Fruit fly (Drosophila melanogaster) whole organism, adult: ENCODE data around the gene Polr2F.

Experiments
- CG11617 ChIP-seq: fragments of 200-800 bp; sonication (Bioruptor generic); optimal IDR thresholded peaks from 2 replicates; lab custom pipeline; 2017; ENCODE audit warnings: mild to moderate bottlenecking, missing biosample characterization, missing genetic modification reagents, missing genetic modification characterization
- CG12768 ChIP-seq: fragments of 200-800 bp; sonication (Bioruptor generic); optimal IDR thresholded peaks from 2 replicates; lab custom pipeline; 2017; ENCODE audit warnings: missing biosample characterization, missing genetic modification characterization, mild to moderate bottlenecking, moderate library complexity, missing genetic modification reagents
- CG14711 ChIP-seq: fragments of 200-800 bp; sonication (Bioruptor generic); optimal IDR thresholded peaks from 2 replicates; lab custom pipeline; 2018; ENCODE audit warnings: missing biosample characterization, mild to moderate bottlenecking, missing genetic modification characterization, moderate library complexity
- CG1620 ChIP-seq: fragments of 200-800 bp; sonication (Bioruptor generic); optimal IDR thresholded peaks from 2 replicates; lab custom pipeline; 2016; ENCODE audit warnings: missing biosample characterization, missing genetic modification characterization
- CG33017 ChIP-seq: fragments of 200-800 bp; sonication (Bioruptor generic); optimal IDR thresholded peaks from 2 replicates; lab custom pipeline; 2018; ENCODE audit warnings: missing biosample characterization, mild to moderate bottlenecking, missing genetic modification characterization, moderate library complexity
- CG5204 ChIP-seq: fragments of 200-800 bp; sonication (Bioruptor generic); optimal IDR thresholded peaks from 2 replicates; lab custom pipeline; 2016; ENCODE audit warnings: missing biosample characterization, missing genetic modification characterization
- CG7045 ChIP-seq: fragments of 200-800 bp; sonication (Bioruptor generic); optimal IDR thresholded peaks from 2 replicates; lab custom pipeline; 2017; ENCODE audit warnings: missing biosample characterization, mild to moderate bottlenecking, missing genetic modification characterization
- CG7101 ChIP-seq: fragments of 200-800 bp; sonication (Bioruptor generic); optimal IDR thresholded peaks from 2 replicates; lab custom pipeline; 2018; ENCODE audit warnings: missing biosample characterization, mild to moderate bottlenecking, missing genetic modification characterization, moderate library complexity
- Clk ChIP-seq: fragments of 200-800 bp; sonication (Bioruptor generic); optimal IDR thresholded peaks from 2 replicates; lab custom pipeline; 2017; ENCODE audit warnings: missing biosample characterization, missing genetic modification characterization
- Crg-1 ChIP-seq: fragments of 200-800 bp; sonication (Bioruptor generic); optimal IDR thresholded peaks from 2 replicates; lab custom pipeline; 2016; ENCODE audit warnings: missing biosample characterization, missing genetic modification characterization
- Hr96 ChIP-seq: fragments of 200-800 bp; sonication (Bioruptor generic); optimal IDR thresholded peaks from 2 replicates; lab custom pipeline; 2016; ENCODE audit warnings: missing biosample characterization, missing genetic modification characterization
- Mnt ChIP-seq: fragments of 200-800 bp; sonication (Bioruptor generic); optimal IDR thresholded peaks from 2 replicates; lab custom pipeline; 2016; ENCODE audit warnings: missing biosample characterization, mild to moderate bottlenecking, missing genetic modification characterization
- bab1 ChIP-seq: fragments of 200-800 bp; sonication (Bioruptor generic); optimal IDR thresholded peaks from 3 replicates; lab custom pipeline; 2019; ENCODE audit warnings: missing biosample characterization, mild to moderate bottlenecking, missing genetic modification characterization, moderate library complexity
- cic ChIP-seq: fragments of 200-800 bp; sonication (Bioruptor generic); optimal IDR thresholded peaks from 2 replicates; lab custom pipeline; 2017; ENCODE audit warnings: missing biosample characterization, mild to moderate bottlenecking, missing genetic modification characterization, moderate library complexity
- cnc ChIP-seq, 2 experiments: fragments of >200 bp; optimal IDR thresholded peaks; 2 replicates each; lab custom pipeline; 2017
- kay ChIP-seq: fragments of 200-800 bp; sonication (Bioruptor generic); peaks from one replicate; lab custom pipeline; 2016; ENCODE audit warnings: missing biosample characterization, missing genetic modification characterization, borderline replicate concordance
- ovo ChIP-seq: fragments of 200-800 bp; sonication (Bioruptor generic); optimal IDR thresholded peaks from 2 replicates; lab custom pipeline; 2016; ENCODE audit warnings: missing biosample characterization, missing genetic modification characterization
- pad ChIP-seq: fragments of 200-800 bp; sonication (Bioruptor generic); optimal IDR thresholded peaks from 3 replicates; lab custom pipeline; 2017; ENCODE audit warnings: missing biosample characterization, missing genetic modification characterization, mild to moderate bottlenecking, moderate library complexity, missing genetic modification reagents
- tj ChIP-seq: fragments of 200-800 bp; sonication (Bioruptor generic); optimal IDR thresholded peaks from 3 replicates; lab custom pipeline; 2017; ENCODE audit warnings: missing biosample characterization, mild to moderate bottlenecking, missing genetic modification characterization, moderate library complexity
- toe ChIP-seq: fragments of 200-800 bp; sonication (Bioruptor generic); optimal IDR thresholded peaks from 2 replicates; lab custom pipeline; 2016; ENCODE audit warnings: missing biosample characterization, missing genetic modification characterization

Polr2F gene

dm6 chr3R:5387996-5388395 lies 16.4 kb downstream of the Polr2F start:
- TF ChIP-seq ovo (GFP tag; lab: Kevin White, UChicago) (no peak), CG12768 (no peak), CG14711 (no peak), toe (GFP tag; lab: Kevin White, UChicago) (no peak), CG7045 (GFP tag; lab: Kevin White, UChicago) (no peak), CG7101 (tag; lab: Kevin White, UChicago) (no peak), kay (GFP tag; lab: Kevin White, UChicago) (no peak), CG5204 (GFP tag; lab: Kevin White, UChicago) (no peak), bab1 (GFP tag; lab: Kevin White, UChicago) (no peak), Clk (no peak), tj (GFP tag; lab: Kevin White, UChicago) (no peak), Mnt (no peak), CG11617 (GFP tag; lab: Kevin White, UChicago) (no peak), cnc (optimal IDR thresholded peaks at IDR 0.05; lab: Kevin White, UChicago) (no peak), CG1620 (GFP tag; lab: Kevin White, UChicago) (no peak), pad (no peak), CG33017 (tag; lab: Kevin White, UChicago) (no peak)

dm6 chr3R:5389034-5389433 lies 17.4 kb downstream of the Polr2F start:
- TF ChIP-seq CG1620 (GFP tag; lab: Kevin White, UChicago) (no peak), CG12768 (no peak), toe (GFP tag; lab: Kevin White, UChicago) (no peak), CG11617 (GFP tag; lab: Kevin White, UChicago) (no peak), CG7045 (GFP tag; lab: Kevin White, UChicago) (no peak), pad (no peak), Clk (no peak), tj (GFP tag; lab: Kevin White, UChicago) (no peak), CG7101 (tag; lab: Kevin White, UChicago) (no peak), CG33017 (tag; lab: Kevin White, UChicago) (no peak), kay (GFP tag; lab: Kevin White, UChicago) (no peak), Hr96 (GFP tag; lab: Kevin White, UChicago) (no peak), Crg-1 (no peak), CG14711 (no peak), ovo (GFP tag; lab: Kevin White, UChicago) (no peak), CG5204 (GFP tag; lab: Kevin White, UChicago) (no peak), cnc (optimal IDR thresholded peaks at IDR 0.05; lab: Kevin White, UChicago) (no peak)

- TF ChIP-seq ovo (GFP tag; lab: Kevin White, UChicago) (no peak), Hr96 (GFP tag; lab: Kevin White, UChicago) (no peak), CG14711 (no peak), bab1 (GFP tag; lab: Kevin White, UChicago) (no peak), Clk (no peak), cic (GFP tag; lab: Kevin White, UChicago) (no peak)
These were observed 17.8 kb downstream of the Polr2F start for dm6 chr3R:5389435-5389834.

- TF ChIP-seq Mnt (no peak), toe (GFP tag; lab: Kevin White, UChicago) (no peak), Clk (no peak), tj (GFP tag; lab: Kevin White, UChicago) (no peak), CG5204 (GFP tag; lab: Kevin White, UChicago) (no peak), ovo (GFP tag; lab: Kevin White, UChicago) (no peak), Crg-1 (no peak), bab1 (GFP tag; lab: Kevin White, UChicago) (no peak), CG33017 (tag; lab: Kevin White, UChicago) (no peak), CG11617 (GFP tag; lab: Kevin White, UChicago) (no peak), Hr96 (GFP tag; lab: Kevin White, UChicago) (no peak), pad (no peak), CG14711 (no peak), CG7101 (tag; lab: Kevin White, UChicago) (no peak)
These were observed 18.6 kb downstream of the Polr2F start for dm6 chr3R:5390095-5390663.

dm6 chr3R:5392033-5392432 lies 20.4 kb downstream of the Polr2F start:
- TF ChIP-seq ovo (GFP tag; lab: Kevin White, UChicago) (no peak), CG5204 (GFP tag; lab: Kevin White, UChicago) (no peak), CG11617 (GFP tag; lab: Kevin White, UChicago) (no peak), cic (GFP tag; lab: Kevin White, UChicago) (no peak), CG7101 (tag; lab: Kevin White, UChicago) (no peak), CG33017 (tag; lab: Kevin White, UChicago) (no peak), kay (GFP tag; lab: Kevin White, UChicago) (no peak), CG7045 (GFP tag; lab: Kevin White, UChicago) (no peak), CG1620 (GFP tag; lab: Kevin White, UChicago) (no peak), toe (GFP tag; lab: Kevin White, UChicago) (no peak), bab1 (GFP tag; lab: Kevin White, UChicago) (no peak), Crg-1 (no peak), pad (no peak), CG12768 (no peak), tj (GFP tag; lab: Kevin White, UChicago) (no peak), Clk (no peak)

- TF ChIP-seq Crg-1 (no peak), Hr96 (GFP tag; lab: Kevin White, UChicago) (no peak), CG14711 (no peak), Clk (no peak), CG5204 (GFP tag; lab: Kevin White, UChicago) (no peak), Mnt (no peak), CG12768 (no peak), CG33017 (tag; lab: Kevin White, UChicago) (no peak), tj (GFP tag; lab: Kevin White, UChicago) (no peak), bab1 (GFP tag; lab: Kevin White, UChicago) (no peak), ovo (GFP tag; lab: Kevin White, UChicago) (no peak), cnc (optimal IDR thresholded peaks at IDR 0.05; lab: Kevin White, UChicago) (no peak), pad (no peak), toe (GFP tag; lab: Kevin White, UChicago) (no peak), kay (GFP tag; lab: Kevin White, UChicago) (no peak), CG7045 (GFP tag; lab: Kevin White, UChicago) (no peak)
These were observed 21.0 kb downstream of the Polr2F start, which contains the start of gene kkv for dm6 chr3R:5392621-5393020. Gene kkv (minus strand): TSS chr3R:5392866.
